Fruit fly (Drosophila melanogaster) whole organism: Measurements from ENCODE around the gene CG2278.

Source experiments
- CG8478 ChIP-seq: fragments of >200 bp; optimal IDR thresholded peaks from 2 replicates; lab custom pipeline; 2018; ENCODE audit warnings: inconsistent platforms
- Dll ChIP-seq: fragments of >200 bp; optimal IDR thresholded peaks from 2 replicates; lab custom pipeline; 2017
- EcR ChIP-seq, 2 experiments: fragments of >200 bp; optimal IDR thresholded peaks; 2 replicates each; lab custom pipeline; 2017; ENCODE audit warnings: missing biosample characterization in 2 of 2, missing genetic modification characterization in 2 of 2, missing genetic modification reagents in 2 of 2
- pan ChIP-seq: fragments of >200 bp; optimal IDR thresholded peaks from 2 replicates; lab custom pipeline; 2017
- psq ChIP-seq: fragments of >200 bp; optimal IDR thresholded peaks from 2 replicates; lab custom pipeline; 2017
- usp ChIP-seq: fragments of >200 bp; optimal IDR thresholded peaks from 2 replicates; lab custom pipeline; 2017; ENCODE audit warnings: missing biosample characterization, missing genetic modification characterization, mixed read lengths

- TF ChIP-seq CG8478 (no peak), psq (lab: Kevin White, UChicago) (no peak), Dll (lab: Kevin White, UChicago) (no peak), usp (GFP tag; lab: Kevin White, UChicago) (no peak), pan (lab: Kevin White, UChicago) (no peak), EcR (GFP tag; optimal IDR thresholded peaks at IDR 0.05; lab: Kevin White, UChicago) (no peak)
These were observed 45.2 kb upstream of the CG2278 start for dm6 chrX:8215094-8215854.
